Worm (Caenorhabditis elegans): ENCODE results near the gene pink-1.

Gene pink-1

DNA sequence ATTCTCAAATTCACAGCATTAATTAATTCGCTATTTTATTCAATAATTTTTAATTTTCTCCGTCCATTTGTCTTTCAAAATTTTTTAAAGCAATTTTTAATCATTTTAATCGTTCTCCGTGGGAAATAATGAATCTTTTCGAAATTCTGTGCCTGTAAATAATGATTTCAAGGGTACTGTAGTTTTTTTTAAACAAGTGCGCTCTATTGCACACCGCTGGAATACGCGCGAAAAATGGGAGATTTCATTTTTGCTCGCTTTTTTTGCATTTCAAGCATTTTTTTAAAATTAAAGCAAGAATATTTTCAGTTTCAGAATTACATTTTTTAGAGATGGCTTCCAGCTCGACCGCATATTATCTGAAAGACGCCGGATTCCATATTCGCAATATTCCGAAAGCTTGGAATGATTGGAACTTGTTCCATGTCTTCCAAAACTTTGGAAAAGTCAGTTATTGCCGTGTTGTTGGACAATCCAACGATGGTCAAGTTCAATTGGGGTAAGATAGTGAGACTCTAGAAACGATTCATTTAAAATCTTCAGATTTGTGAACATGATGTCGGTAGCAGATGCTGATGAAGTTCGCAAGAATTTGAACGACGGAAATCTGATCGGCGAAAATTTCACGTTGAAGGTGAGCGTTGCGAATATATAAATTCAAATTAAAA, 25.6 kb upstream of the pink-1 start, which contains the start of gene tofu-6 (continued):
- TF ChIP-seq bed-2 (GFP tag; IDR thresholded peaks at IDR 0.05) (no peak), snpc-3.4 (tag; optimal IDR thresholded peaks at IDR 0.05) (peak; percentile 78), rec-8 (tag; optimal IDR thresholded peaks at IDR 0.05) (no peak), cebp-1 (GFP tag; IDR thresholded peaks at IDR 0.05) (no peak), cebp-1 (tag; optimal IDR thresholded peaks at IDR 0.05) (no peak), repo-1 (tag; optimal IDR thresholded peaks at IDR 0.05) (no peak), Y53G8AR.9 (GFP tag; conservative IDR thresholded peaks at IDR 0.05) (no peak), rcor-1 (GFP tag; IDR thresholded peaks at IDR 0.05) (no peak), F49E8.2 (tag; optimal IDR thresholded peaks at IDR 0.05; ENCODE audit: insufficient read depth) (peak; percentile 43), ztf-3 (GFP tag; optimal IDR thresholded peaks at IDR 0.05) (no peak), Y56A3A.18 (GFP tag; IDR thresholded peaks at IDR 0.05) (no peak), mxl-1 (tag; optimal IDR thresholded peaks at IDR 0.05) (no peak), xnd-1 (tag; optimal IDR thresholded peaks at IDR 0.05) (peak; percentile 94), hmg-1.2 (GFP tag; IDR thresholded peaks at IDR 0.05) (0 out of 2 replicates have a peak, but pooled peaks have one; percentile 32), hmg-20 (GFP tag; IDR thresholded peaks at IDR 0.05) (no peak), tbx-9 (tag; optimal IDR thresholded peaks at IDR 0.05; ENCODE audit: borderline replicate concordance) (no peak), Y67H2A.10 (GFP tag; conservative IDR thresholded peaks at IDR 0.05) (no peak), nhr-120 (GFP tag; IDR thresholded peaks at IDR 0.05) (no peak), hlh-12 (tag; optimal IDR thresholded peaks at IDR 0.05) (no peak), lin-40 (tag; optimal IDR thresholded peaks at IDR 0.05) (no peak), madf-3 (GFP tag; IDR thresholded peaks at IDR 0.05) (no peak), F37B4.10 (GFP tag; IDR thresholded peaks at IDR 0.05) (no peak), hrde-1 (tag; optimal IDR thresholded peaks at IDR 0.05; ENCODE audit: borderline replicate concordance) (no peak), F52B5.7 (tag; optimal IDR thresholded peaks at IDR 0.05) (no peak), lsl-1 (GFP tag; optimal IDR thresholded peaks at IDR 0.05) (peak; percentile 96), ets-4 (GFP tag; optimal IDR thresholded peaks at IDR 0.05) (no peak), lin-54 (GFP tag; optimal IDR thresholded peaks at IDR 0.05) (peak; percentile 55), B0261.1 (tag; optimal IDR thresholded peaks at IDR 0.05) (no peak), Y79H2A.3 (GFP tag; conservative IDR thresholded peaks at IDR 0.05) (no peak), F39B2.1 (GFP tag; IDR thresholded peaks at IDR 0.05) (no peak), ekl-4 (GFP tag; IDR thresholded peaks at IDR 0.05) (no peak), rpc-1 (optimal IDR thresholded peaks at IDR 0.05) (no peak), rpc-1 (tag; optimal IDR thresholded peaks at IDR 0.05) (no peak), ama-1 (optimal IDR thresholded peaks at IDR 0.05) (no peak), ama-1 (GFP tag; optimal IDR thresholded peaks at IDR 0.05) (no peak), madf-6 (GFP tag; IDR thresholded peaks at IDR 0.05) (peak; percentile 98), dpl-1 (GFP tag; optimal IDR thresholded peaks at IDR 0.05) (peak; percentile 83), lir-1 (GFP tag; conservative IDR thresholded peaks at IDR 0.05) (no peak), nhr-179 (tag; optimal IDR thresholded peaks at IDR 0.05) (no peak), somi-1 (GFP tag; optimal IDR thresholded peaks at IDR 0.05) (no peak), ceh-79 (tag; optimal IDR thresholded peaks at IDR 0.05) (no peak), ceh-91 (GFP tag; IDR thresholded peaks at IDR 0.05) (peak; percentile 90), ceh-27 (GFP tag; optimal IDR thresholded peaks at IDR 0.05) (no peak), F10E7.11 (tag; optimal IDR thresholded peaks at IDR 0.05) (no peak), B0035.1 (tag; optimal IDR thresholded peaks at IDR 0.05) (no peak), ceh-58 (GFP tag; IDR thresholded peaks at IDR 0.05) (no peak), T26A5.8 (tag; optimal IDR thresholded peaks at IDR 0.05) (no peak), nhr-80 (tag; optimal IDR thresholded peaks at IDR 0.05) (no peak), sptf-2 (GFP tag; optimal IDR thresholded peaks at IDR 0.05) (no peak)
